Worm (Caenorhabditis elegans) whole organism, L4/young adult: ENCODE measurements around the gene ZK370.4.
A peak's percentile ranks its signal among the peaks of the same experiment; 100 is the strongest.

Experiments used
- W03F9.2 ChIP-seq: fragments of 150-350 bp; optimal IDR thresholded peaks from 2 replicates; lab custom pipeline; 2014; ENCODE audit warnings: missing biosample characterization, missing genetic modification characterization
- dao-5 ChIP-seq: sonication (generic microtip); optimal IDR thresholded peaks from 2 replicates; lab custom pipeline; 2016; ENCODE audit warnings: missing genotype, missing genetic modification characterization, moderate library complexity, missing compliant biosample characterization

- no peak for TF ChIP-seq dao-5 (tag; lab: Kevin White, UChicago)
- TF ChIP-seq W03F9.2 (tag; lab: Kevin White, UChicago): peak; percentile 22
Measured at ce11 chrIII:8689655-8690054, 41.6 kb downstream of the ZK370.4 start, which contains the start of gene B0303.4.
